Worm (Caenorhabditis elegans) whole organism, dauer: ENCODE results near the gene C36A4.11.

Source experiments
- unc-62 ChIP-seq: sonication (generic microtip); optimal IDR thresholded peaks from 2 replicates; lab custom pipeline; 2017; ENCODE audit warnings: missing biosample characterization, missing genetic modification reagents, missing genetic modification characterization

Gene C36A4.11

DNA sequence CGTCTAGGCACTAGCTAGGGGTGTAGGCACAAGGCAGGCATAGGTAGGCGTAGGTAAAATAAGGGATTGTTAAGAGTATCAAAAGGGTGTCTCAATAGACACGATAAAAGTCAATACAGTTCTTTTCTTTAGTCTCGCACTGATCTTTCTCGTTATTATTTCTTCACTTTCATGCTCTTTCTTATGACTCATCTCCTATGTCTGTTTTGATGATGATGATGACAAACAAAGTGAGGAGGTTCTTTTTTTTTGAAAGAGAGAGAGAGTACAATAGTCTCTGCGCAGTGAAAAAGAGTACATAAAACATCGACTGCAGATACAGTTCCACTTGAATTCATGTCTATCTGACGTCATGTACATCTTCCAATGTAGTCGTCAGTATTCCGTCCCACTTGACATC, 49.5 kb downstream of the C36A4.11 start:
- TF ChIP-seq unc-62 = no peak
